Fruit fly (Drosophila melanogaster) whole organism, embryonic: ENCODE measurements around the gene mthl2.
A peak's percentile ranks its signal among the peaks of the same experiment; 100 is the strongest.

ENCODE experiments used
- B-H2 ChIP-seq: fragments of 200-800 bp; sonication (Bioruptor generic); optimal IDR thresholded peaks from 2 replicates; lab custom pipeline; 2018; ENCODE audit warnings: missing biosample characterization, mild to moderate bottlenecking, missing genetic modification characterization
- BtbVII ChIP-seq: fragments of 200-800 bp; sonication (Bioruptor generic); optimal IDR thresholded peaks from 3 replicates; lab custom pipeline; 2017; ENCODE audit warnings: missing biosample characterization, mild to moderate bottlenecking, missing genetic modification characterization
- CG10959 ChIP-seq: fragments of 200-800 bp; sonication (Bioruptor generic); IDR thresholded peaks from 2 replicates; pipeline ENCODE4 v1.3.6; 2022; ENCODE audit warnings: missing biosample characterization, missing genetic modification characterization
- CG11723 ChIP-seq: fragments of 200-800 bp; sonication (Bioruptor generic); optimal IDR thresholded peaks from 2 replicates; lab custom pipeline; 2017; ENCODE audit warnings: missing biosample characterization, mild to moderate bottlenecking, missing genetic modification characterization
- CG13123 ChIP-seq: fragments of 200-800 bp; sonication (Bioruptor generic); optimal IDR thresholded peaks from 2 replicates; lab custom pipeline; 2016; ENCODE audit warnings: missing biosample characterization, missing genetic modification characterization
- CG1647 ChIP-seq: fragments of 200-800 bp; sonication (Bioruptor generic); optimal IDR thresholded peaks from 3 replicates; lab custom pipeline; 2016; ENCODE audit warnings: missing biosample characterization, missing genetic modification characterization
- CG17385 ChIP-seq: fragments of 200-800 bp; sonication (Bioruptor generic); optimal IDR thresholded peaks from 3 replicates; lab custom pipeline; 2018; ENCODE audit warnings: missing biosample characterization, mild to moderate bottlenecking, missing genetic modification characterization
- CG17612 ChIP-seq: fragments of 200-800 bp; sonication (Bioruptor generic); IDR thresholded peaks from 2 replicates; pipeline ENCODE4 v1.3.6; 2022; ENCODE audit warnings: missing biosample characterization, missing genetic modification characterization
- CG18262 ChIP-seq: fragments of 200-800 bp; optimal IDR thresholded peaks from 3 replicates; lab custom pipeline; 2019; ENCODE audit warnings: missing biosample characterization, mild to moderate bottlenecking, missing genetic modification characterization, moderate library complexity
- CG32767 ChIP-seq: fragments of 200-800 bp; sonication (Bioruptor generic); IDR thresholded peaks from 2 replicates; pipeline ENCODE4 v1.3.6; 2022; ENCODE audit warnings: missing biosample characterization, missing genetic modification characterization
- CG42726 ChIP-seq: fragments of 200-800 bp; sonication (Bioruptor generic); IDR thresholded peaks from 2 replicates; pipeline ENCODE4 v1.3.6; 2022; ENCODE audit warnings: missing biosample characterization, missing genetic modification characterization; ENCODE audit not compliant: partially characterized antibody
- CG4328 ChIP-seq: fragments of 200-800 bp; sonication (Bioruptor generic); optimal IDR thresholded peaks from 3 replicates; lab custom pipeline; 2017; ENCODE audit warnings: missing biosample characterization, missing genetic modification reagents, missing genetic modification characterization
- CG43689 ChIP-seq: fragments of 200-800 bp; sonication (Bioruptor generic); IDR thresholded peaks from 2 replicates; pipeline ENCODE4 v1.3.6; 2022; ENCODE audit warnings: missing biosample characterization, missing genetic modification characterization
- CG4707 ChIP-seq: fragments of 200-800 bp; sonication (Bioruptor generic); optimal IDR thresholded peaks from 2 replicates; lab custom pipeline; 2018; ENCODE audit warnings: missing biosample characterization, mild to moderate bottlenecking, missing genetic modification characterization, moderate library complexity
- CG4820 ChIP-seq: fragments of 200-800 bp; sonication (Bioruptor generic); optimal IDR thresholded peaks from 3 replicates; lab custom pipeline; 2016; ENCODE audit warnings: missing biosample characterization, missing genetic modification characterization
- CG4854 ChIP-seq: fragments of 200-800 bp; sonication (Bioruptor generic); optimal IDR thresholded peaks from 2 replicates; lab custom pipeline; 2016; ENCODE audit warnings: missing biosample characterization, missing genetic modification characterization, inconsistent platforms
- CG9797 ChIP-seq: fragments of 200-800 bp; sonication (Bioruptor generic); optimal IDR thresholded peaks from 3 replicates; lab custom pipeline; 2018; ENCODE audit warnings: missing biosample characterization, mild to moderate bottlenecking, missing genetic modification characterization
- CHES-1-like ChIP-seq: fragments of 200-800 bp; sonication (Bioruptor generic); optimal IDR thresholded peaks from 2 replicates; lab custom pipeline; 2016; ENCODE audit warnings: missing biosample characterization, missing genetic modification characterization
- Dip3 ChIP-seq: fragments of 200-800 bp; sonication (Bioruptor generic); optimal IDR thresholded peaks from 3 replicates; lab custom pipeline; 2016; ENCODE audit warnings: missing biosample characterization, missing genetic modification characterization
- HmgZ ChIP-seq: fragments of 200-800 bp; sonication (Bioruptor generic); optimal IDR thresholded peaks from 2 replicates; lab custom pipeline; 2018; ENCODE audit warnings: missing biosample characterization, mild to moderate bottlenecking, missing genetic modification characterization
- Med ChIP-seq: fragments of 200-800 bp; sonication (Bioruptor generic); peaks from one replicate; lab custom pipeline; 2016; ENCODE audit warnings: missing biosample characterization, missing genetic modification characterization, mild to moderate bottlenecking, inconsistent platforms, moderate library complexity
- Meics ChIP-seq: fragments of 200-800 bp; sonication (Bioruptor generic); optimal IDR thresholded peaks from 2 replicates; lab custom pipeline; 2017; ENCODE audit warnings: missing biosample characterization, mild to moderate bottlenecking, missing genetic modification characterization
- Myb ChIP-seq: fragments of 200-800 bp; sonication (Bioruptor generic); optimal IDR thresholded peaks from 2 replicates; lab custom pipeline; 2016; ENCODE audit warnings: missing biosample characterization, missing genetic modification characterization
- NC2β ChIP-seq: fragments of 200-800 bp; sonication (Bioruptor generic); optimal IDR thresholded peaks from 2 replicates; lab custom pipeline; 2016; ENCODE audit warnings: missing biosample characterization, missing genetic modification characterization
- NFAT ChIP-seq: fragments of 200-800 bp; sonication (Bioruptor generic); IDR thresholded peaks from 2 replicates; pipeline ENCODE4 v1.3.6; 2022; ENCODE audit warnings: missing biosample characterization, missing genetic modification characterization
- Nf-YA ChIP-seq: fragments of 200-800 bp; sonication (Bioruptor generic); IDR thresholded peaks from 2 replicates; pipeline ENCODE4 v1.3.6; 2022; ENCODE audit warnings: missing biosample characterization, missing genetic modification characterization
- ab ChIP-seq: fragments of 200-800 bp; sonication (Bioruptor generic); optimal IDR thresholded peaks from 2 replicates; lab custom pipeline; 2016; ENCODE audit warnings: missing biosample characterization, missing genetic modification characterization
- al ChIP-seq: fragments of 200-800 bp; sonication (Bioruptor generic); IDR thresholded peaks from 2 replicates; pipeline ENCODE4 v1.3.6; 2022; ENCODE audit warnings: missing biosample characterization, missing genetic modification characterization
- ara ChIP-seq: fragments of 200-800 bp; sonication (Bioruptor generic); IDR thresholded peaks from 2 replicates; pipeline ENCODE4 v1.3.6; 2022; ENCODE audit warnings: missing biosample characterization, missing genetic modification characterization
- ato ChIP-seq: fragments of 200-800 bp; sonication (Bioruptor generic); IDR thresholded peaks from 2 replicates; pipeline ENCODE4 v1.3.6; 2022; ENCODE audit warnings: missing biosample characterization, missing genetic modification characterization; ENCODE audit not compliant: partially characterized antibody
- cas ChIP-seq: fragments of 200-800 bp; sonication (Bioruptor generic); IDR thresholded peaks from 2 replicates; pipeline ENCODE4 v1.3.6; 2022; ENCODE audit warnings: missing biosample characterization, missing genetic modification characterization
- cg ChIP-seq: fragments of 200-800 bp; sonication (Bioruptor generic); optimal IDR thresholded peaks from 3 replicates; lab custom pipeline; 2019; ENCODE audit warnings: missing biosample characterization, mild to moderate bottlenecking, missing genetic modification characterization, moderate library complexity
- cwo ChIP-seq: fragments of 200-800 bp; sonication (Bioruptor generic); optimal IDR thresholded peaks from 3 replicates; lab custom pipeline; 2017; ENCODE audit warnings: missing biosample characterization, missing genetic modification characterization, mild to moderate bottlenecking, moderate library complexity, missing genetic modification reagents
- dati ChIP-seq: fragments of 200-800 bp; sonication (Bioruptor generic); IDR thresholded peaks from 2 replicates; pipeline ENCODE4 v1.3.6; 2022; ENCODE audit warnings: missing biosample characterization, missing genetic modification characterization
- dpn ChIP-seq, 2 experiments: fragments of 200-800 bp; sonication (Bioruptor generic); optimal IDR thresholded peaks; 3 replicates each; lab custom pipeline; 2016; ENCODE audit warnings: missing biosample characterization in 2 of 2, missing genetic modification characterization in 2 of 2
- gfzf ChIP-seq: fragments of 200-800 bp; sonication (Bioruptor generic); optimal IDR thresholded peaks from 2 replicates; lab custom pipeline; 2016; ENCODE audit warnings: missing biosample characterization, mild to moderate bottlenecking, missing genetic modification characterization, moderate library complexity
- jigr1 ChIP-seq: fragments of 200-800 bp; sonication (Bioruptor generic); IDR thresholded peaks from 3 replicates; pipeline ENCODE4 v1.3.6; 2022; ENCODE audit warnings: missing biosample characterization, missing genetic modification characterization
- kay ChIP-seq: fragments of 200-800 bp; sonication (Bioruptor generic); optimal IDR thresholded peaks from 2 replicates; lab custom pipeline; 2016; ENCODE audit warnings: missing biosample characterization, missing genetic modification characterization
- lov ChIP-seq, 2 experiments: fragments of 200-800 bp in 1 of 2; fragments of >200 bp in 1 of 2; sonication (Bioruptor generic) in 1 of 2; IDR thresholded peaks in 1 of 2; optimal IDR thresholded peaks in 1 of 2; 2 replicates in 1 of 2; 3 replicates in 1 of 2; pipeline versions ENCODE4 v1.3.6 to Lab custom; 2017 to 2022; ENCODE audit warnings: missing biosample characterization in 1 of 2, missing genetic modification characterization in 1 of 2
- nerfin-2 ChIP-seq: fragments of 200-800 bp; sonication (Bioruptor generic); IDR thresholded peaks from 2 replicates; pipeline ENCODE4 v1.3.6; 2022; ENCODE audit warnings: missing biosample characterization, missing genetic modification characterization; ENCODE audit not compliant: partially characterized antibody
- odd ChIP-seq: fragments of 200-800 bp; sonication (Bioruptor generic); optimal IDR thresholded peaks from 2 replicates; lab custom pipeline; 2017; ENCODE audit warnings: missing biosample characterization, mild to moderate bottlenecking, missing genetic modification characterization
- pb ChIP-seq: fragments of 200-800 bp; sonication (Bioruptor generic); optimal IDR thresholded peaks from 3 replicates; lab custom pipeline; 2016; ENCODE audit warnings: missing biosample characterization, missing genetic modification characterization
- rib ChIP-seq: fragments of 200-800 bp; sonication (Bioruptor generic); IDR thresholded peaks from 2 replicates; pipeline ENCODE4 v1.3.6; 2022; ENCODE audit warnings: missing biosample characterization, missing genetic modification characterization
- sisA ChIP-seq: fragments of 200-800 bp; sonication (Bioruptor generic); IDR thresholded peaks from 2 replicates; pipeline ENCODE4 v1.3.6; 2022; ENCODE audit warnings: missing biosample characterization, missing genetic modification characterization
- sob ChIP-seq: fragments of 200-800 bp; sonication (Bioruptor generic); IDR thresholded peaks from 2 replicates; pipeline ENCODE4 v1.3.6; 2022; ENCODE audit warnings: missing biosample characterization, missing genetic modification characterization
- trem ChIP-seq: fragments of 200-800 bp; optimal IDR thresholded peaks from 3 replicates; lab custom pipeline; 2019; ENCODE audit warnings: missing biosample characterization, mild to moderate bottlenecking, missing genetic modification characterization, moderate library complexity
- tup ChIP-seq: fragments of 200-800 bp; sonication (Bioruptor generic); optimal IDR thresholded peaks from 2 replicates; lab custom pipeline; 2016; ENCODE audit warnings: missing biosample characterization, mild to moderate bottlenecking, missing genetic modification characterization, moderate library complexity
- usp ChIP-seq: fragments of >200 bp; optimal IDR thresholded peaks from 2 replicates; lab custom pipeline; 2017; ENCODE audit warnings: missing biosample characterization, missing genetic modification characterization

The mthl2 gene

dm6 chr3L:5577250-5578138, 27.1 kb upstream of the mthl2 start, which contains the start of gene Msr-110 (continued):
- TF ChIP-seq dati (GFP tag; lab: Robert Waterston, UW), result peak; percentile 47; the same call in 1 of the 2 replicates
- TF ChIP-seq dpn (GFP tag; optimal IDR thresholded peaks at IDR 0.05; lab: Kevin White, UChicago), result peak; percentile 73 to 85
- no peak for TF ChIP-seq usp (GFP tag; lab: Kevin White, UChicago)
- TF ChIP-seq B-H2 (GFP tag; lab: Kevin White, UChicago), result peak; percentile 86
- TF ChIP-seq CHES-1-like (GFP tag; lab: Kevin White, UChicago), result peak; percentile 74
- TF ChIP-seq pb (GFP tag; lab: Kevin White, UChicago), result peak; percentile 66
- TF ChIP-seq CG42726, result peak; percentile 52; the same call in 1 of the 2 replicates
- TF ChIP-seq CG11723, result peak; percentile 70
- peak; percentile 88 for TF ChIP-seq NFAT (GFP tag; lab: Robert Waterston, UW)
- TF ChIP-seq CG32767 (GFP tag; lab: Robert Waterston, UW), result peak; percentile 92
- TF ChIP-seq NC2β (GFP tag; lab: Kevin White, UChicago), result no peak
- no peak for TF ChIP-seq gfzf (GFP tag; lab: Kevin White, UChicago)
- TF ChIP-seq sisA (GFP tag; lab: Robert Waterston, UW), result peak; percentile 87
- TF ChIP-seq CG43689 (GFP tag; lab: Robert Waterston, UW), result no peak; the same call in 1 of the 2 replicates
- TF ChIP-seq ato (GFP tag; lab: Robert Waterston, UW), result no peak
- TF ChIP-seq jigr1 (GFP tag; lab: Robert Waterston, UW), result peak; percentile 92
- peak; percentile 53 for TF ChIP-seq ab (GFP tag; lab: Kevin White, UChicago)
- no peak for TF ChIP-seq lov (optimal IDR thresholded peaks at IDR 0.05; lab: Kevin White, UChicago)
- TF ChIP-seq lov (GFP tag; IDR thresholded peaks at IDR 0.05; lab: Robert Waterston, UW), result peak; percentile 26; the same call in 1 of the 3 replicates
- TF ChIP-seq cas (GFP tag; lab: Robert Waterston, UW), result peak; percentile 70
- TF ChIP-seq Myb (GFP tag; lab: Kevin White, UChicago), result peak; percentile 56
- peak; percentile 23 for TF ChIP-seq CG17612 (GFP tag; lab: Robert Waterston, UW)
- peak; percentile 58 for TF ChIP-seq CG4854 (GFP tag; lab: Kevin White, UChicago)
- TF ChIP-seq sob (GFP tag; lab: Robert Waterston, UW), result peak; percentile 94
- TF ChIP-seq CG4328 (GFP tag; lab: Kevin White, UChicago), result peak; percentile 76
- TF ChIP-seq trem (tag; lab: Kevin White, UChicago), result peak; percentile 67
- TF ChIP-seq nerfin-2 (GFP tag; lab: Robert Waterston, UW), result no peak
- TF ChIP-seq CG4820 (GFP tag; lab: Kevin White, UChicago), result peak; percentile 76
- TF ChIP-seq tup (GFP tag; lab: Kevin White, UChicago), result peak; percentile 45
- TF ChIP-seq Med (GFP tag; lab: Kevin White, UChicago), result peak; percentile 95
- 0 out of 2 replicates have a peak, but pooled peaks have one; percentile 39 for TF ChIP-seq CG10959 (GFP tag; lab: Robert Waterston, UW)
- peak; percentile 69 for TF ChIP-seq cg (GFP tag; lab: Kevin White, UChicago)
- TF ChIP-seq Meics (GFP tag; lab: Kevin White, UChicago), result peak; percentile 92
- TF ChIP-seq ara (GFP tag; lab: Robert Waterston, UW), result peak; percentile 66
- no peak for TF ChIP-seq CG13123 (GFP tag; lab: Kevin White, UChicago)
- peak; percentile 85 for TF ChIP-seq BtbVII (GFP tag; lab: Kevin White, UChicago)
- peak; percentile 57 for TF ChIP-seq kay
- peak; percentile 65; the same call in 1 of the 2 replicates for TF ChIP-seq Nf-YA (GFP tag; lab: Robert Waterston, UW)
- TF ChIP-seq CG18262 (tag; lab: Kevin White, UChicago), result peak; percentile 86
- TF ChIP-seq odd (GFP tag; lab: Kevin White, UChicago), result peak; percentile 79
- TF ChIP-seq rib (GFP tag; lab: Robert Waterston, UW), result peak; percentile 91
- TF ChIP-seq CG9797 (GFP tag; lab: Kevin White, UChicago), result no peak
- peak; percentile 70 for TF ChIP-seq Dip3 (GFP tag; lab: Kevin White, UChicago)
- TF ChIP-seq HmgZ (tag; lab: Kevin White, UChicago), result peak; percentile 82
- peak; percentile 92 for TF ChIP-seq cwo (GFP tag; lab: Kevin White, UChicago)
- TF ChIP-seq al (GFP tag; lab: Robert Waterston, UW), result peak; percentile 82
- TF ChIP-seq CG4707, result peak; percentile 65
- peak; percentile 40 for TF ChIP-seq CG1647 (GFP tag; lab: Kevin White, UChicago)
- peak; percentile 88 for TF ChIP-seq CG17385 (GFP tag; lab: Kevin White, UChicago)
